Fruit fly (Drosophila melanogaster) whole organism, prepupa: ENCODE data around the gene CG15882.

ENCODE experiments used
- CG3919 ChIP-seq: fragments of 200-800 bp; sonication (Bioruptor generic); optimal IDR thresholded peaks from 3 replicates; lab custom pipeline; 2016; ENCODE audit warnings: missing biosample characterization, missing genetic modification characterization
- Ets21C ChIP-seq: fragments of 200-800 bp; sonication (Bioruptor generic); optimal IDR thresholded peaks from 3 replicates; lab custom pipeline; 2016; ENCODE audit warnings: missing biosample characterization, missing genetic modification characterization

DNA sequence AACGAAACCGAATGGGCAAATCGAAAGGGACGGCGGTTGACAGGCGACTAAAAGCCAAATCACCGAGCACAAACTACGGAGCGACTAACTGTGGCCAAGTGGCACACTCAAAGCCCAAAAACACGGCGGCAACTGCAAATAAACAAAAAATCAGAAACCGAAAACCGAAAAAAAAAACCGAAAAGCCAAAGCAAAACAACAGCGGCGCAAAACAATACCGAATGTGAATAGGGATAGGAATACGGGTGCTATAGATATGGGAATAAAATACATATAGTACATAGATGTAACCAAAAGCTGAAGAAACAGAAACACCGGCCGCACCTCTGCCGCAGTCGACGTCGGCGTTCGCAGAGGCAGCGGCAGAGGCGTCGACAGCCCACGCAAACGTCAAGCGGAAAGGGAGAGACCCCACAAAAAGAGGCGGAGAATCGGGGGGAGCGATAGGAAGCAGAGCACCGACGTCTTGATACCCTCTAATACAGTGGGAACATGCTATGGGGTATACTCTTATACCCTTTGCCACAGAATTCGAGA lies 42.9 kb upstream of the CG15882 start, which contains the start of gene RhoGAP18B:
- no peak for TF ChIP-seq CG3919 (GFP tag; lab: Kevin White, UChicago)
- no peak for TF ChIP-seq Ets21C (GFP tag; lab: Kevin White, UChicago)
